Fruit fly (Drosophila melanogaster) whole organism, wandering third instar larva: ENCODE measurements around the gene CG42828.

Source experiments
- OdsH ChIP-seq: fragments of 200-800 bp; sonication (Bioruptor generic); optimal IDR thresholded peaks from 2 replicates; lab custom pipeline; 2016; ENCODE audit warnings: missing biosample characterization, mild to moderate bottlenecking, missing genetic modification characterization
- Rel ChIP-seq, 2 experiments: fragments of 200-800 bp; sonication (Bioruptor generic) in 1 of 2; optimal IDR thresholded peaks; 2 replicates in 1 of 2; 3 replicates in 1 of 2; lab custom pipeline; 2016 to 2019; ENCODE audit warnings: mild to moderate bottlenecking in 2 of 2, missing biosample characterization in 2 of 2, missing genetic modification characterization in 2 of 2, moderate library complexity in 1 of 2
- pan ChIP-seq: fragments of >200 bp; optimal IDR thresholded peaks from 2 replicates; lab custom pipeline; 2017

DNA sequence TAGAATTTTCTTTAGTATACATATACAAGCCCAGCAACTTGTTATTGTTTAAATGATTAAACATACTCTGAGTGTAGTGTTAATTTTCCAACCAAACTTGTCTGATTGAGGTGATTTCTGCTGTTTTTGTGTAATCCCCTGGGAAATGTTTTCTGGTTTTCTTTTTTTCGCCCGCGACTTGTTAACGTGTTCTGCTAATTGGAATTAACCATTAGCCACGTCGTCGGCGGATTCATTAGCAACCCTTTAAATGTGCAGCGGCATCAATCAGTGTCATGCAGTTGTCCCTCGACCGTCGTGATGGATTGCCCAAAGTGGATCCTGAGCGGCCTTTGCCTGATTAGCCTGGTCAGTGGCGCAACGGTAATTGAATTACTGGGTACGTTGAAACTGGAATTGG lies 31.7 kb downstream of the CG42828 start, which contains the start of gene Ir94e:
- no peak for TF ChIP-seq pan (lab: Kevin White, UChicago)
- no peak for TF ChIP-seq Rel (GFP tag; optimal IDR thresholded peaks at IDR 0.05; lab: Kevin White, UChicago)
- TF ChIP-seq Rel (tag; optimal IDR thresholded peaks at IDR 0.05; lab: Kevin White, UChicago): no peak
- TF ChIP-seq OdsH (GFP tag; lab: Kevin White, UChicago): no peak
